Fruit fly (Drosophila melanogaster) whole organism, embryonic: ENCODE data around the gene Cngl.

Source experiments
- Blimp-1 ChIP-seq: fragments of 200-800 bp; sonication (Bioruptor generic); optimal IDR thresholded peaks from 3 replicates; lab custom pipeline; 2018; ENCODE audit warnings: missing biosample characterization, missing genetic modification characterization, mild to moderate bottlenecking, moderate library complexity, missing genetic modification reagents
- CG11247 ChIP-seq: fragments of 200-800 bp; sonication (Bioruptor generic); IDR thresholded peaks from 2 replicates; pipeline ENCODE4 v1.3.6; 2022; ENCODE audit warnings: missing biosample characterization, missing genetic modification characterization
- CG11504 ChIP-seq: fragments of 200-800 bp; sonication (Bioruptor generic); optimal IDR thresholded peaks from 3 replicates; lab custom pipeline; 2019; ENCODE audit warnings: missing biosample characterization, mild to moderate bottlenecking, missing genetic modification characterization, moderate library complexity
- CG17385 ChIP-seq: fragments of 200-800 bp; sonication (Bioruptor generic); optimal IDR thresholded peaks from 3 replicates; lab custom pipeline; 2018; ENCODE audit warnings: missing biosample characterization, mild to moderate bottlenecking, missing genetic modification characterization
- CG18262 ChIP-seq: fragments of 200-800 bp; optimal IDR thresholded peaks from 3 replicates; lab custom pipeline; 2019; ENCODE audit warnings: missing biosample characterization, mild to moderate bottlenecking, missing genetic modification characterization, moderate library complexity
- CG2712 ChIP-seq: fragments of 200-800 bp; optimal IDR thresholded peaks from 3 replicates; lab custom pipeline; 2019; ENCODE audit warnings: missing biosample characterization, mild to moderate bottlenecking, missing genetic modification characterization, moderate library complexity
- CG31365 ChIP-seq: fragments of 200-800 bp; sonication (Bioruptor generic); optimal IDR thresholded peaks from 2 replicates; lab custom pipeline; 2018; ENCODE audit warnings: missing biosample characterization, mild to moderate bottlenecking, missing genetic modification characterization
- CG32532 ChIP-seq: fragments of 200-800 bp; sonication (Bioruptor generic); IDR thresholded peaks from 2 replicates; pipeline ENCODE4 v1.3.6; 2022; ENCODE audit warnings: missing biosample characterization, missing genetic modification characterization
- CG33557 ChIP-seq: fragments of 200-800 bp; sonication (Bioruptor generic); optimal IDR thresholded peaks from 2 replicates; lab custom pipeline; 2019; ENCODE audit warnings: missing biosample characterization, mild to moderate bottlenecking, missing genetic modification characterization, moderate library complexity
- CG6254 ChIP-seq: fragments of 200-800 bp; sonication (Bioruptor generic); optimal IDR thresholded peaks from 3 replicates; lab custom pipeline; 2017; ENCODE audit warnings: mild to moderate bottlenecking, missing biosample characterization, missing genetic modification reagents, missing genetic modification characterization
- CG6689 ChIP-seq: fragments of 200-800 bp; sonication (Bioruptor generic); IDR thresholded peaks from 2 replicates; pipeline ENCODE4 v1.3.6; 2022; ENCODE audit warnings: missing biosample characterization, missing genetic modification characterization
- CG6765 ChIP-seq: fragments of 200-800 bp; sonication (Bioruptor generic); optimal IDR thresholded peaks from 3 replicates; lab custom pipeline; 2017; ENCODE audit warnings: missing biosample characterization, mild to moderate bottlenecking, missing genetic modification characterization
- CG7928 ChIP-seq: fragments of 200-800 bp; sonication (Bioruptor generic); optimal IDR thresholded peaks from 2 replicates; lab custom pipeline; 2017; ENCODE audit warnings: missing biosample characterization, mild to moderate bottlenecking, missing genetic modification characterization
- CrebB ChIP-seq: fragments of 200-800 bp; sonication (Bioruptor generic); optimal IDR thresholded peaks from 3 replicates; lab custom pipeline; 2018; ENCODE audit warnings: missing biosample characterization, mild to moderate bottlenecking, missing genetic modification characterization
- Dref ChIP-seq: fragments of 200-800 bp; sonication (Bioruptor generic); IDR thresholded peaks from 2 replicates; pipeline ENCODE4 v1.3.6; 2022; ENCODE audit warnings: missing biosample characterization, missing genetic modification characterization
- GATAe ChIP-seq: fragments of 200-800 bp; sonication (Bioruptor generic); conservative IDR thresholded peaks from 2 replicates; pipeline ENCODE4 v1.3.6; 2022; ENCODE audit warnings: missing biosample characterization, missing genetic modification characterization
- HmgZ ChIP-seq: fragments of 200-800 bp; sonication (Bioruptor generic); optimal IDR thresholded peaks from 2 replicates; lab custom pipeline; 2018; ENCODE audit warnings: missing biosample characterization, mild to moderate bottlenecking, missing genetic modification characterization
- Hr78 ChIP-seq, 2 experiments: fragments of 200-800 bp in 1 of 2; fragments of >200 bp in 1 of 2; sonication (Bioruptor generic) in 1 of 2; optimal IDR thresholded peaks; 2 replicates each; lab custom pipeline; 2017 to 2019; ENCODE audit warnings: missing biosample characterization in 2 of 2, missing genetic modification characterization in 2 of 2, mild to moderate bottlenecking in 1 of 2, moderate library complexity in 1 of 2
- NC2β ChIP-seq: fragments of 200-800 bp; sonication (Bioruptor generic); optimal IDR thresholded peaks from 2 replicates; lab custom pipeline; 2016; ENCODE audit warnings: missing biosample characterization, missing genetic modification characterization
- PHDP ChIP-seq: fragments of 200-800 bp; sonication (Bioruptor generic); optimal IDR thresholded peaks from 3 replicates; lab custom pipeline; 2018; ENCODE audit warnings: missing biosample characterization, mild to moderate bottlenecking, missing genetic modification characterization, moderate library complexity
- Sox102F ChIP-seq: fragments of 200-800 bp; sonication (Bioruptor generic); optimal IDR thresholded peaks from 2 replicates; lab custom pipeline; 2018; ENCODE audit warnings: missing biosample characterization, mild to moderate bottlenecking, missing genetic modification characterization, moderate library complexity
- Ssrp ChIP-seq: fragments of 200-800 bp; sonication (Bioruptor generic); optimal IDR thresholded peaks from 2 replicates; lab custom pipeline; 2018; ENCODE audit warnings: missing biosample characterization, mild to moderate bottlenecking, missing genetic modification characterization, moderate library complexity
- Stat92E ChIP-seq, 3 experiments: fragments of >200 bp in 2 of 3; fragments of 200-800 bp in 1 of 3; sonication (Bioruptor generic) in 1 of 3; optimal IDR thresholded peaks; 2 replicates each; lab custom pipeline; 2017 to 2019; ENCODE audit warnings: missing biosample characterization in 3 of 3, missing genetic modification characterization in 3 of 3, mild to moderate bottlenecking in 1 of 3, moderate library complexity in 1 of 3
- az2 ChIP-seq: fragments of 200-800 bp; sonication (Bioruptor generic); optimal IDR thresholded peaks from 3 replicates; lab custom pipeline; 2016; ENCODE audit warnings: missing biosample characterization, missing genetic modification characterization
- bab2 ChIP-seq: fragments of 200-800 bp; sonication (Bioruptor generic); optimal IDR thresholded peaks from 2 replicates; lab custom pipeline; 2016; ENCODE audit warnings: missing biosample characterization, missing genetic modification characterization
- btn ChIP-seq: fragments of 200-800 bp; sonication (Bioruptor generic); optimal IDR thresholded peaks from 2 replicates; lab custom pipeline; 2016; ENCODE audit warnings: missing biosample characterization, missing genetic modification characterization
- chinmo ChIP-seq: fragments of 200-800 bp; sonication (Bioruptor generic); IDR thresholded peaks from 4 replicates; pipeline ENCODE4 v1.3.6; 2022; ENCODE audit warnings: missing biosample characterization, missing genetic modification characterization; ENCODE audit not compliant: partially characterized antibody
- crol ChIP-seq: fragments of 200-800 bp; sonication (Bioruptor generic); IDR thresholded peaks from 2 replicates; pipeline ENCODE4 v1.3.6; 2022; ENCODE audit warnings: missing biosample characterization, missing genetic modification characterization
- crp ChIP-seq, 2 experiments: fragments of 200-800 bp; sonication (Bioruptor generic); optimal IDR thresholded peaks; 2 replicates in 1 of 2; 3 replicates in 1 of 2; lab custom pipeline; 2017; ENCODE audit warnings: missing biosample characterization in 2 of 2, missing genetic modification characterization in 2 of 2, mild to moderate bottlenecking in 1 of 2, moderate library complexity in 1 of 2
- da ChIP-seq: fragments of 200-800 bp; sonication (Bioruptor generic); optimal IDR thresholded peaks from 2 replicates; lab custom pipeline; 2016; ENCODE audit warnings: missing biosample characterization, missing genetic modification characterization
- dpn ChIP-seq, 2 experiments: fragments of 200-800 bp; sonication (Bioruptor generic); optimal IDR thresholded peaks; 3 replicates each; lab custom pipeline; 2016; ENCODE audit warnings: missing biosample characterization in 2 of 2, missing genetic modification characterization in 2 of 2
- en ChIP-seq: fragments of 200-800 bp; sonication (Bioruptor generic); optimal IDR thresholded peaks from 2 replicates; lab custom pipeline; 2016; ENCODE audit warnings: missing biosample characterization, missing genetic modification characterization
- ewg ChIP-seq: fragments of 200-800 bp; sonication (Bioruptor generic); optimal IDR thresholded peaks from 3 replicates; lab custom pipeline; 2017; ENCODE audit warnings: mild to moderate bottlenecking, missing biosample characterization, missing genetic modification reagents, missing genetic modification characterization
- fd96Cb ChIP-seq: fragments of 200-800 bp; sonication (Bioruptor generic); optimal IDR thresholded peaks from 2 replicates; lab custom pipeline; 2018; ENCODE audit warnings: missing biosample characterization, mild to moderate bottlenecking, missing genetic modification characterization, moderate library complexity
- gem ChIP-seq: fragments of 200-800 bp; sonication (Bioruptor generic); optimal IDR thresholded peaks from 2 replicates; lab custom pipeline; 2019; ENCODE audit warnings: missing biosample characterization, mild to moderate bottlenecking, missing genetic modification characterization, moderate library complexity
- hkb ChIP-seq, 2 experiments: fragments of 200-800 bp in 1 of 2; fragments of >200 bp in 1 of 2; sonication (Bioruptor generic) in 1 of 2; IDR thresholded peaks in 1 of 2; optimal IDR thresholded peaks in 1 of 2; 2 replicates each; pipeline versions ENCODE4 v1.3.6 to Lab custom; 2017 to 2022; ENCODE audit warnings: missing biosample characterization in 1 of 2, missing genetic modification characterization in 1 of 2
- ind ChIP-seq: fragments of 200-800 bp; sonication (Bioruptor generic); optimal IDR thresholded peaks from 3 replicates; lab custom pipeline; 2016; ENCODE audit warnings: missing biosample characterization, missing genetic modification characterization
- jing ChIP-seq: fragments of 200-800 bp; sonication (Bioruptor generic); optimal IDR thresholded peaks from 2 replicates; lab custom pipeline; 2018; ENCODE audit warnings: missing biosample characterization, mild to moderate bottlenecking, missing genetic modification characterization
- jumu ChIP-seq: fragments of 200-800 bp; sonication (Bioruptor generic); optimal IDR thresholded peaks from 3 replicates; lab custom pipeline; 2016; ENCODE audit warnings: missing biosample characterization, missing genetic modification characterization
- prd ChIP-seq, 3 experiments: fragments of >200 bp in 2 of 3; fragments of 200-800 bp in 1 of 3; sonication (Bioruptor generic) in 1 of 3; optimal IDR thresholded peaks in 2 of 3; IDR thresholded peaks in 1 of 3; 2 replicates in 2 of 3; 3 replicates in 1 of 3; pipeline versions ENCODE4 v1.3.6 to Lab custom; 2017 to 2022; ENCODE audit warnings: missing biosample characterization in 1 of 3, missing genetic modification characterization in 1 of 3
- psq ChIP-seq: fragments of 200-800 bp; sonication (Bioruptor generic); optimal IDR thresholded peaks from 2 replicates; lab custom pipeline; 2017; ENCODE audit warnings: missing biosample characterization, missing genetic modification characterization
- sens ChIP-seq: fragments of 200-800 bp; sonication (Bioruptor generic); peaks from one replicate; lab custom pipeline; 2016; ENCODE audit warnings: missing biosample characterization, missing genetic modification characterization
- tin ChIP-seq: fragments of 200-800 bp; sonication (Bioruptor generic); optimal IDR thresholded peaks from 3 replicates; lab custom pipeline; 2016; ENCODE audit warnings: missing biosample characterization, missing genetic modification characterization
- tup ChIP-seq: fragments of 200-800 bp; sonication (Bioruptor generic); optimal IDR thresholded peaks from 2 replicates; lab custom pipeline; 2016; ENCODE audit warnings: missing biosample characterization, mild to moderate bottlenecking, missing genetic modification characterization, moderate library complexity
- tx ChIP-seq: fragments of 200-800 bp; sonication (Bioruptor generic); optimal IDR thresholded peaks from 2 replicates; lab custom pipeline; 2016; ENCODE audit warnings: missing biosample characterization, missing genetic modification characterization
- vnd ChIP-seq: fragments of 200-800 bp; sonication (Bioruptor generic); IDR thresholded peaks from 3 replicates; pipeline ENCODE4 v1.3.6; 2022; ENCODE audit warnings: missing biosample characterization, missing genetic modification characterization; ENCODE audit not compliant: partially characterized antibody
- wek ChIP-seq: fragments of 200-800 bp; sonication (Bioruptor generic); optimal IDR thresholded peaks from 3 replicates; lab custom pipeline; 2018; ENCODE audit warnings: missing biosample characterization, mild to moderate bottlenecking, missing genetic modification characterization, moderate library complexity
- yki ChIP-seq: fragments of >200 bp; optimal IDR thresholded peaks from 3 replicates; lab custom pipeline; 2018
- zen ChIP-seq: fragments of 200-800 bp; sonication (Bioruptor generic); optimal IDR thresholded peaks from 3 replicates; lab custom pipeline; 2018; ENCODE audit warnings: missing biosample characterization, mild to moderate bottlenecking, missing genetic modification characterization, moderate library complexity

Gene Cngl

dm6 chrX:15364467-15364866 is 76.6 kb downstream of the Cngl start (continued):
- TF ChIP-seq CG11247 (GFP tag; lab: Robert Waterston, UW), result no peak
- TF ChIP-seq ind (GFP tag; lab: Kevin White, UChicago), result no peak
- TF ChIP-seq Hr78 (GFP tag; optimal IDR thresholded peaks at IDR 0.05; lab: Kevin White, UChicago), result no peak
- TF ChIP-seq Ssrp (tag; lab: Kevin White, UChicago), result peak; percentile 36
- no peak for TF ChIP-seq jumu (GFP tag; lab: Kevin White, UChicago)
- no peak for TF ChIP-seq CrebB (tag; lab: Kevin White, UChicago)
- TF ChIP-seq yki (lab: Kevin White, UChicago), result no peak
- TF ChIP-seq zen (tag; lab: Kevin White, UChicago), result no peak
- peak; percentile 67 for TF ChIP-seq gem (tag; lab: Kevin White, UChicago)
- TF ChIP-seq vnd (GFP tag; lab: Robert Waterston, UW), result no peak
- TF ChIP-seq fd96Cb (tag; lab: Kevin White, UChicago), result peak; percentile 50
- TF ChIP-seq da, result no peak
- TF ChIP-seq btn, result no peak
- no peak for TF ChIP-seq HmgZ
- TF ChIP-seq en (GFP tag; lab: Kevin White, UChicago), result no peak
- TF ChIP-seq GATAe (GFP tag; lab: Robert Waterston, UW), result no peak
- TF ChIP-seq sens, result peak; percentile 3
- peak; percentile 59 for TF ChIP-seq CG2712
- no peak for TF ChIP-seq CG32532 (GFP tag; lab: Robert Waterston, UW)
- TF ChIP-seq CG18262, result peak; percentile 72
- TF ChIP-seq tx, result no peak
- peak; percentile 14 for TF ChIP-seq CG6254 (GFP tag; lab: Kevin White, UChicago)
- TF ChIP-seq CG31365 (tag; lab: Kevin White, UChicago), result no peak
- TF ChIP-seq az2 (GFP tag; lab: Kevin White, UChicago), result peak; percentile 10
- TF ChIP-seq tin, result no peak
- no peak for TF ChIP-seq wek (GFP tag; lab: Kevin White, UChicago)
- TF ChIP-seq tup, result no peak
- no peak for TF ChIP-seq prd (optimal IDR thresholded peaks at IDR 0.05; lab: Kevin White, UChicago)
- TF ChIP-seq prd (GFP tag; IDR thresholded peaks at IDR 0.05; lab: Robert Waterston, UW), result 0 out of 3 replicates have a peak, but pooled peaks have one; percentile 16
- peak; percentile 21 for TF ChIP-seq CG17385
- no peak for TF ChIP-seq CG7928 (GFP tag; lab: Kevin White, UChicago)
- TF ChIP-seq ewg, result no peak
- no peak for TF ChIP-seq chinmo (GFP tag; lab: Robert Waterston, UW)
- no peak for TF ChIP-seq PHDP (tag; lab: Kevin White, UChicago)
- TF ChIP-seq jing, result no peak
- TF ChIP-seq crol (GFP tag; lab: Robert Waterston, UW), result no peak
- TF ChIP-seq psq (GFP tag; lab: Kevin White, UChicago), result no peak
- no peak for TF ChIP-seq NC2β (GFP tag; lab: Kevin White, UChicago)
- TF ChIP-seq hkb (optimal IDR thresholded peaks at IDR 0.05; lab: Kevin White, UChicago), result no peak
- no peak for TF ChIP-seq hkb (GFP tag; IDR thresholded peaks at IDR 0.05; lab: Robert Waterston, UW)
- peak; percentile 13 for TF ChIP-seq CG33557 (GFP tag; lab: Kevin White, UChicago)
- peak; percentile 38 for TF ChIP-seq Sox102F (GFP tag; lab: Kevin White, UChicago)
- no peak for TF ChIP-seq dpn (GFP tag; optimal IDR thresholded peaks at IDR 0.05; lab: Kevin White, UChicago)
- TF ChIP-seq bab2 (GFP tag; lab: Kevin White, UChicago), result no peak
- no peak for TF ChIP-seq Dref (GFP tag; lab: Robert Waterston, UW)
- no peak for TF ChIP-seq Stat92E (GFP tag; optimal IDR thresholded peaks at IDR 0.05; lab: Kevin White, UChicago)
- 0 out of 2 replicates have a peak, but pooled peaks have one; percentile 12 for TF ChIP-seq CG6689 (GFP tag; lab: Robert Waterston, UW)
- peak; percentile 51 for TF ChIP-seq Blimp-1 (GFP tag; lab: Kevin White, UChicago)
- TF ChIP-seq crp (GFP tag; optimal IDR thresholded peaks at IDR 0.05; lab: Kevin White, UChicago), result no peak
- peak; percentile 49 for TF ChIP-seq CG11504 (tag; lab: Kevin White, UChicago)
- TF ChIP-seq CG6765, result no peak
